Fruit fly (Drosophila melanogaster): ENCODE data around the gene CG33116.

dm6 chr2L:19549412-19549811, 16.1 kb downstream of the CG33116 start:
- no peak for TF ChIP-seq CG8478 (optimal IDR thresholded peaks at IDR 0.05)
- no peak for TF ChIP-seq CTCF (optimal IDR thresholded peaks at IDR 0.05)
